Fruit fly (Drosophila melanogaster): ENCODE results near the gene CG33648.

- TF ChIP-seq CG10654 (GFP tag; optimal IDR thresholded peaks at IDR 0.05) = no peak
- TF ChIP-seq CG12219 (GFP tag; optimal IDR thresholded peaks at IDR 0.05) = no peak
- TF ChIP-seq CG16863 (GFP tag; optimal IDR thresholded peaks at IDR 0.05) = no peak
- no peak for TF ChIP-seq HLH3B (GFP tag; IDR thresholded peaks at IDR 0.05)
- TF ChIP-seq insv (GFP tag; optimal IDR thresholded peaks at IDR 0.05) = no peak
- TF ChIP-seq CG4617 (GFP tag; optimal IDR thresholded peaks at IDR 0.05; ENCODE audit: borderline replicate concordance) = no peak
- TF ChIP-seq ERR (GFP tag; optimal IDR thresholded peaks at IDR 0.05) = no peak
Measured at dm6 chr2L:14573216-14573909, 49.3 kb downstream of the CG33648 start.

Measured in whole organism, embryonic.